Worm (Caenorhabditis elegans) whole organism, late embryonic: ENCODE results near the gene ctr-9.

Source experiments
- lin-11 ChIP-seq: fragments of 200-800 bp; sonication (Bioruptor generic); optimal IDR thresholded peaks from 2 replicates; lab custom pipeline; 2018; ENCODE audit warnings: mild to moderate bottlenecking, missing genetic modification characterization, missing compliant biosample characterization
- pag-3 ChIP-seq: sonication (generic microtip); optimal IDR thresholded peaks from 2 replicates; lab custom pipeline; 2016; ENCODE audit warnings: missing compliant biosample characterization, missing genetic modification characterization, borderline replicate concordance

DNA sequence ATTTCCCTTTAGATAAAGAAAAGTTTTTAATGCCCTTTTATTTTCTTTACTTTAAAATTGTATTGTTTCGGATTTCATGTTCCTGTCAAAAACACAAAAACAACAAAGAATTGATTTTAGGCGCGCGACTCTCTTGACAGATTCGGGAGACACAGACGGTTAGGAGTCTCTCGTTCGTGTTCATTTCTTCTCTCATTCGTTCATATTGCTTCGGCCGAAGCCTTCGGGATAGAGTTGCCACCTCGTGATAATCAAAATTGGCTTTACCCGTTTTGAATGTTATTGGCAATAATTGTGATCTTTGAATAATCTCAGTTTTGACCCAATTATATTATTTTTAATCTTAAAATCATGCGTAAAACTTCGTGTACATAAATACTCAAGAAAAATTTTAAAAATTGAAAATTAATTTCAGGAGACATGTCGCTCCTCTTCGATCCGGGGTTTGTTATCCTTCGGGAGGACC lies 19.9 kb downstream of the ctr-9 start, which contains the start of gene F55H2.5:
- no peak for TF ChIP-seq lin-11 (tag; lab: Kevin White, UChicago)
- no peak for TF ChIP-seq pag-3 (tag; lab: Kevin White, UChicago)
